Worm (Caenorhabditis elegans) whole organism, late embryonic: ENCODE measurements around the gene pyr-1.

Source experiments
- C08G9.2 ChIP-seq: sonication (generic microtip); optimal IDR thresholded peaks from 2 replicates; lab custom pipeline; 2016; ENCODE audit warnings: mild to moderate bottlenecking, missing genetic modification characterization, moderate library complexity, missing compliant biosample characterization
- F13H6.1 ChIP-seq: sonication (generic microtip); optimal IDR thresholded peaks from 2 replicates; lab custom pipeline; 2016; ENCODE audit warnings: missing genetic modification characterization, missing compliant biosample characterization
- K02D7.2 ChIP-seq: sonication (generic microtip); optimal IDR thresholded peaks from 2 replicates; lab custom pipeline; 2017; ENCODE audit warnings: mild to moderate bottlenecking, missing genetic modification characterization, missing compliant biosample characterization
- K09A11.1 ChIP-seq: sonication (generic microtip); optimal IDR thresholded peaks from 2 replicates; lab custom pipeline; 2017; ENCODE audit warnings: antibody characterized with exemption, mild to moderate bottlenecking, missing genetic modification characterization, missing compliant biosample characterization; ENCODE audit not compliant: insufficient read depth
- Y22D7AL.16 ChIP-seq: sonication (generic microtip); optimal IDR thresholded peaks from 2 replicates; lab custom pipeline; 2016; ENCODE audit warnings: missing genetic modification characterization, missing compliant biosample characterization
- ahr-1 ChIP-seq: sonication (generic microtip); optimal IDR thresholded peaks from 2 replicates; lab custom pipeline; 2016; ENCODE audit warnings: missing genetic modification characterization, missing compliant biosample characterization
- ama-1 ChIP-seq: fragments of 150-350 bp; optimal IDR thresholded peaks from 2 replicates; lab custom pipeline; 2014
- ceh-14 ChIP-seq: sonication (generic microtip); optimal IDR thresholded peaks from 2 replicates; lab custom pipeline; 2016; ENCODE audit warnings: missing genotype, missing genetic modification characterization, missing compliant biosample characterization
- ceh-18 ChIP-seq: sonication (generic microtip); optimal IDR thresholded peaks from 2 replicates; lab custom pipeline; 2016; ENCODE audit warnings: missing genetic modification characterization, missing compliant biosample characterization
- ceh-22 ChIP-seq: sonication (generic microtip); optimal IDR thresholded peaks from 2 replicates; lab custom pipeline; 2017; ENCODE audit warnings: missing biosample characterization, missing genetic modification characterization
- ceh-24 ChIP-seq: sonication (generic microtip); optimal IDR thresholded peaks from 2 replicates; lab custom pipeline; 2016; ENCODE audit warnings: mild to moderate bottlenecking, missing genetic modification characterization, missing compliant biosample characterization
- ceh-30 ChIP-seq: fragments of 150-350 bp; optimal IDR thresholded peaks from 2 replicates; lab custom pipeline; 2014; ENCODE audit warnings: missing biosample characterization, missing genetic modification characterization
- ceh-48 ChIP-seq: sonication (generic microtip); optimal IDR thresholded peaks from 2 replicates; lab custom pipeline; 2016; ENCODE audit warnings: missing genetic modification characterization, inconsistent platforms, missing compliant biosample characterization
- ceh-6 ChIP-seq: fragments of 200-800 bp; sonication (Bioruptor generic); optimal IDR thresholded peaks from 2 replicates; lab custom pipeline; 2018; ENCODE audit warnings: mild to moderate bottlenecking, missing genetic modification characterization, missing compliant biosample characterization
- ceh-9 ChIP-seq: sonication (generic microtip); optimal IDR thresholded peaks from 2 replicates; lab custom pipeline; 2016; ENCODE audit warnings: mild to moderate bottlenecking, missing genetic modification characterization, inconsistent platforms, missing compliant biosample characterization
- dve-1 ChIP-seq: sonication (generic microtip); optimal IDR thresholded peaks from 2 replicates; lab custom pipeline; 2017; ENCODE audit warnings: antibody characterized with exemption, mild to moderate bottlenecking, missing genetic modification characterization, missing compliant biosample characterization
- ets-4 ChIP-seq: sonication (generic microtip); optimal IDR thresholded peaks from 2 replicates; lab custom pipeline; 2016; ENCODE audit warnings: missing genetic modification characterization, missing compliant biosample characterization
- fkh-6 ChIP-seq: sonication (generic microtip); optimal IDR thresholded peaks from 2 replicates; lab custom pipeline; 2016; ENCODE audit warnings: missing genetic modification characterization, missing compliant biosample characterization
- gmeb-2 ChIP-seq: sonication (generic microtip); optimal IDR thresholded peaks from 2 replicates; lab custom pipeline; 2016; ENCODE audit warnings: missing genetic modification characterization, inconsistent platforms, missing compliant biosample characterization
- lin-11 ChIP-seq: fragments of 200-800 bp; sonication (Bioruptor generic); optimal IDR thresholded peaks from 2 replicates; lab custom pipeline; 2018; ENCODE audit warnings: mild to moderate bottlenecking, missing genetic modification characterization, missing compliant biosample characterization
- mec-3 ChIP-seq: sonication (generic microtip); optimal IDR thresholded peaks from 2 replicates; lab custom pipeline; 2016; ENCODE audit warnings: borderline replicate concordance, missing genetic modification characterization, missing compliant biosample characterization
- nfya-1 ChIP-seq: sonication (generic microtip); optimal IDR thresholded peaks from 2 replicates; lab custom pipeline; 2017; ENCODE audit warnings: missing genetic modification characterization, mild to moderate bottlenecking, missing compliant biosample characterization, antibody characterized with exemption, moderate library complexity
- pag-3 ChIP-seq: sonication (generic microtip); optimal IDR thresholded peaks from 2 replicates; lab custom pipeline; 2016; ENCODE audit warnings: missing compliant biosample characterization, missing genetic modification characterization, borderline replicate concordance
- ref-2 ChIP-seq: sonication (generic microtip); optimal IDR thresholded peaks from 2 replicates; lab custom pipeline; 2016; ENCODE audit warnings: missing genetic modification characterization, missing compliant biosample characterization
- sdc-2 ChIP-seq: sonication (generic microtip); optimal IDR thresholded peaks from 2 replicates; lab custom pipeline; 2016; ENCODE audit warnings: missing genotype, missing genetic modification characterization, missing compliant biosample characterization
- tbx-2 ChIP-seq: sonication (generic microtip); optimal IDR thresholded peaks from 2 replicates; lab custom pipeline; 2016; ENCODE audit warnings: missing genetic modification characterization, missing compliant biosample characterization
- tbx-7 ChIP-seq: sonication (generic microtip); optimal IDR thresholded peaks from 2 replicates; lab custom pipeline; 2016; ENCODE audit warnings: missing genotype, missing genetic modification characterization, missing compliant biosample characterization
- unc-3 ChIP-seq, 2 experiments: fragments of 200-800 bp in 1 of 2; sonication (Bioruptor generic) in 1 of 2; sonication (generic microtip) in 1 of 2; conservative IDR thresholded peaks in 1 of 2; optimal IDR thresholded peaks in 1 of 2; 2 replicates each; pipeline versions ENCODE4 v1.3.6 to Lab custom; 2016 to 2022; ENCODE audit warnings: missing compliant biosample characterization in 2 of 2, missing genetic modification characterization in 2 of 2, missing genetic modification reagents in 1 of 2
- unc-42 ChIP-seq: sonication (generic microtip); optimal IDR thresholded peaks from 2 replicates; lab custom pipeline; 2016; ENCODE audit warnings: missing genotype, missing genetic modification characterization, missing compliant biosample characterization
- unc-55 ChIP-seq: sonication (generic microtip); optimal IDR thresholded peaks from 2 replicates; lab custom pipeline; 2017; ENCODE audit warnings: missing biosample characterization, missing genetic modification reagents, missing genetic modification characterization
- unc-86 ChIP-seq: sonication (generic microtip); optimal IDR thresholded peaks from 2 replicates; lab custom pipeline; 2016; ENCODE audit warnings: missing genetic modification characterization, missing compliant biosample characterization
- zip-5 ChIP-seq: sonication (generic microtip); optimal IDR thresholded peaks from 2 replicates; lab custom pipeline; 2016; ENCODE audit warnings: missing genetic modification characterization, missing compliant biosample characterization

The pyr-1 gene

DNA sequence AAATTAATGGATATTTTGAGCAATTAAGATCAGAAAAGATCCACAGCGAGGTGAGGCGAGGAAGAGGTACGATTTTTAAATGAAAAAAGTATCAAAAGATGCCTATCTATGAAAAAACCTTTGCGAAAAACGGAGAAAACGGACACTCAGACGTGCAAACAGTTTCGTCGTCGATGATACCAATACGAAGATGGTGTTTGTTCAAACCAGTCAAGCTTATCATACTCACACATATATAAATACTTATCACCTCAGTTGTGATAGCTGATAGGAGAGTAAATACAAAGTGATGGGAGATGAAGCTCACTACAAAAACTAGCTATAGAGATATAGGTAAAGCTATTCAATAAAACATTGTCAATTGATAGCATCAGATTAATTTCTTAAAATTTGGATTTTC is 28.9 kb downstream of the pyr-1 start:
- TF ChIP-seq ets-4 (tag; lab: Kevin White, UChicago) (no peak), unc-42 (tag; lab: Kevin White, UChicago) (no peak), ceh-24 (tag; lab: Kevin White, UChicago) (no peak), K02D7.2 (tag; lab: Kevin White, UChicago) (no peak), sdc-2 (tag; lab: Kevin White, UChicago) (no peak)

- TF ChIP-seq unc-3 (GFP tag; conservative IDR thresholded peaks at IDR 0.05; lab: Robert Waterston, UW): no peak
- TF ChIP-seq unc-3 (tag; optimal IDR thresholded peaks at IDR 0.05; lab: Kevin White, UChicago): no peak
- TF ChIP-seq ref-2 (tag; lab: Kevin White, UChicago): no peak
- TF ChIP-seq ceh-14 (tag; lab: Kevin White, UChicago): peak; percentile 7
- no peak for TF ChIP-seq ceh-6 (GFP tag; lab: Kevin White, UChicago)
- TF ChIP-seq unc-86 (tag; lab: Kevin White, UChicago): peak; percentile 8
- peak; percentile 37 for TF ChIP-seq unc-42 (tag; lab: Kevin White, UChicago)
These were observed 33.0 kb downstream of the pyr-1 start for ce11 chrII:8683933-8684332.

ce11 chrII:8684824-8685223 is 33.9 kb downstream of the pyr-1 start, which contains the start of gene hgap-2:
Gene hgap-2 (minus strand): TSS chrII:8684924.
- no peak for TF ChIP-seq ceh-9
- no peak for TF ChIP-seq ama-1 (lab: Kevin White, UChicago)
- no peak for TF ChIP-seq C08G9.2 (tag; lab: Kevin White, UChicago)
- no peak for TF ChIP-seq K09A11.1 (tag; lab: Kevin White, UChicago)
- TF ChIP-seq fkh-6: no peak
- TF ChIP-seq unc-42 (tag; lab: Kevin White, UChicago): no peak
- TF ChIP-seq unc-55: no peak
- TF ChIP-seq tbx-7: no peak
- no peak for TF ChIP-seq ahr-1
- no peak for TF ChIP-seq ceh-18
- no peak for TF ChIP-seq dve-1 (tag; lab: Kevin White, UChicago)
- TF ChIP-seq F13H6.1 (tag; lab: Kevin White, UChicago): no peak
- TF ChIP-seq ceh-30 (tag; lab: Kevin White, UChicago): no peak
- no peak for TF ChIP-seq ceh-14 (tag; lab: Kevin White, UChicago)
- no peak for TF ChIP-seq ceh-48
- no peak for TF ChIP-seq lin-11 (tag; lab: Kevin White, UChicago)
- no peak for TF ChIP-seq unc-86 (tag; lab: Kevin White, UChicago)
- TF ChIP-seq Y22D7AL.16 (tag; lab: Kevin White, UChicago): no peak

DNA sequence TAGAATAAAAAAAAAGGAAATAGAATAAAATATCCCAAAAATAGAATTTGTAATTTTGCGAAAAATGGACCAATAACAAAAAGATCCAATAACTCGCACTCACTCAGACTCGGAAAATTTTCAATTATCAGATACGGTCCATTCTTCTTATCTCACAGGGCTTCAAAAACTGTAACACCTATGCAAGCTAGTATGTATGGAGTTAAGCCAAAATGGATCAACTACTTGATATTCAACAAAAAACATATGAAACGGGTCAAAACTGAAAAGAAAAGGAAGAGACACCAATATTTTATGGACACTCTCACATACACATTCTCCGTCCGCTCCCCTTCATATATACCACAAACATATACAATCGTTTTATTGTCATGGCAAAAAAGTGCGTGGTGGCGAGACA is 34.7 kb downstream of the pyr-1 start, which contains the start of gene C34C6.9:
TSS of gene C34C6.9 (plus strand) at position 301 of the 400 bp plus-strand sequence.
- TF ChIP-seq lin-11 (tag; lab: Kevin White, UChicago): no peak
- no peak for TF ChIP-seq zip-5 (tag; lab: Kevin White, UChicago)
- TF ChIP-seq ceh-30 (tag; lab: Kevin White, UChicago): no peak
- TF ChIP-seq mec-3 (tag; lab: Kevin White, UChicago): no peak
- no peak for TF ChIP-seq tbx-2 (tag; lab: Kevin White, UChicago)
- TF ChIP-seq gmeb-2 (tag; lab: Kevin White, UChicago): no peak
- no peak for TF ChIP-seq ceh-22 (tag; lab: Kevin White, UChicago)

DNA sequence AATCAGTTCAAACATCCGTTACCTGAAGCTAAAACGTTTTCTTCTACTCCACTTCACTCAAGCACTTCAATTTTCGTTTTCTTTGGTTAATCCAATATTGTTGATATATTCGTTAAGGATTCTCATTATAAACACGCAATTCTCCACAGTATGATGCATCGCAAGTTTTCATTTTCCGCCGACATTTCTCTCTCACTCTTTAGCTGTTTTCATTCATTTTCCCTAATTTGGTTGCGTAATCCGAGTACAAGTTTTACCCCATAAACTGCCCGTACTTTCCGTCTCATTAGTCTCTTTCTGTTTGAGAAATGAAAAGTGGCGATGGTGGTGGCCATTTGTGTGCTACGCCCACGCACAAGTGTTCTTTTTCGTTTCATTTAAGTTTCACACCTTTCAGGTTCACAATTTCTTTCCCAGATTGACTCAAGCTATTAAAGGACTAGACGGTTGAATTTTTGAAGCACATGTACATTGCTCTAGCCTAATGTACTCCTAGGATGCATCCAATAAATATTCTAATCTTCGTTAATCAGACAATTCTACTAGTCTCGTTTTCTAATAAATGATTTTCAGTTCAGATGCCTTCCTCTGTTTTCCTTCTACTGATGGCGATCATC is 40.5 kb downstream of the pyr-1 start, which contains the start of gene C34C6.3:
TSS of gene C34C6.3 (plus strand) at position 567 of the 617 bp plus-strand sequence.
- no peak for TF ChIP-seq pag-3
- TF ChIP-seq nfya-1 (tag; lab: Kevin White, UChicago): no peak
- TF ChIP-seq fkh-6: no peak
- TF ChIP-seq ceh-22 (tag; lab: Kevin White, UChicago): no peak
